Fruit fly (Drosophila melanogaster) whole organism, adult: ENCODE data around the gene nSyb.

Source experiments
- CG11617 ChIP-seq: fragments of 200-800 bp; sonication (Bioruptor generic); optimal IDR thresholded peaks from 2 replicates; lab custom pipeline; 2017; ENCODE audit warnings: mild to moderate bottlenecking, missing biosample characterization, missing genetic modification reagents, missing genetic modification characterization
- CG12768 ChIP-seq: fragments of 200-800 bp; sonication (Bioruptor generic); optimal IDR thresholded peaks from 2 replicates; lab custom pipeline; 2017; ENCODE audit warnings: missing biosample characterization, missing genetic modification characterization, mild to moderate bottlenecking, moderate library complexity, missing genetic modification reagents
- CG14711 ChIP-seq: fragments of 200-800 bp; sonication (Bioruptor generic); optimal IDR thresholded peaks from 2 replicates; lab custom pipeline; 2018; ENCODE audit warnings: missing biosample characterization, mild to moderate bottlenecking, missing genetic modification characterization, moderate library complexity
- CG1620 ChIP-seq: fragments of 200-800 bp; sonication (Bioruptor generic); optimal IDR thresholded peaks from 2 replicates; lab custom pipeline; 2016; ENCODE audit warnings: missing biosample characterization, missing genetic modification characterization
- CG33017 ChIP-seq: fragments of 200-800 bp; sonication (Bioruptor generic); optimal IDR thresholded peaks from 2 replicates; lab custom pipeline; 2018; ENCODE audit warnings: missing biosample characterization, mild to moderate bottlenecking, missing genetic modification characterization, moderate library complexity
- CG5204 ChIP-seq: fragments of 200-800 bp; sonication (Bioruptor generic); optimal IDR thresholded peaks from 2 replicates; lab custom pipeline; 2016; ENCODE audit warnings: missing biosample characterization, missing genetic modification characterization
- CG7045 ChIP-seq: fragments of 200-800 bp; sonication (Bioruptor generic); optimal IDR thresholded peaks from 2 replicates; lab custom pipeline; 2017; ENCODE audit warnings: missing biosample characterization, mild to moderate bottlenecking, missing genetic modification characterization
- CG7101 ChIP-seq: fragments of 200-800 bp; sonication (Bioruptor generic); optimal IDR thresholded peaks from 2 replicates; lab custom pipeline; 2018; ENCODE audit warnings: missing biosample characterization, mild to moderate bottlenecking, missing genetic modification characterization, moderate library complexity
- Clk ChIP-seq: fragments of 200-800 bp; sonication (Bioruptor generic); optimal IDR thresholded peaks from 2 replicates; lab custom pipeline; 2017; ENCODE audit warnings: missing biosample characterization, missing genetic modification characterization
- Crg-1 ChIP-seq: fragments of 200-800 bp; sonication (Bioruptor generic); optimal IDR thresholded peaks from 2 replicates; lab custom pipeline; 2016; ENCODE audit warnings: missing biosample characterization, missing genetic modification characterization
- Hr96 ChIP-seq: fragments of 200-800 bp; sonication (Bioruptor generic); optimal IDR thresholded peaks from 2 replicates; lab custom pipeline; 2016; ENCODE audit warnings: missing biosample characterization, missing genetic modification characterization
- Mnt ChIP-seq: fragments of 200-800 bp; sonication (Bioruptor generic); optimal IDR thresholded peaks from 2 replicates; lab custom pipeline; 2016; ENCODE audit warnings: missing biosample characterization, mild to moderate bottlenecking, missing genetic modification characterization
- bab1 ChIP-seq: fragments of 200-800 bp; sonication (Bioruptor generic); optimal IDR thresholded peaks from 3 replicates; lab custom pipeline; 2019; ENCODE audit warnings: missing biosample characterization, mild to moderate bottlenecking, missing genetic modification characterization, moderate library complexity
- cic ChIP-seq: fragments of 200-800 bp; sonication (Bioruptor generic); optimal IDR thresholded peaks from 2 replicates; lab custom pipeline; 2017; ENCODE audit warnings: missing biosample characterization, mild to moderate bottlenecking, missing genetic modification characterization, moderate library complexity
- cnc ChIP-seq, 2 experiments: fragments of >200 bp; optimal IDR thresholded peaks; 2 replicates each; lab custom pipeline; 2017
- kay ChIP-seq: fragments of 200-800 bp; sonication (Bioruptor generic); peaks from one replicate; lab custom pipeline; 2016; ENCODE audit warnings: missing biosample characterization, missing genetic modification characterization, borderline replicate concordance
- ovo ChIP-seq: fragments of 200-800 bp; sonication (Bioruptor generic); optimal IDR thresholded peaks from 2 replicates; lab custom pipeline; 2016; ENCODE audit warnings: missing biosample characterization, missing genetic modification characterization
- pad ChIP-seq: fragments of 200-800 bp; sonication (Bioruptor generic); optimal IDR thresholded peaks from 3 replicates; lab custom pipeline; 2017; ENCODE audit warnings: missing biosample characterization, missing genetic modification characterization, mild to moderate bottlenecking, moderate library complexity, missing genetic modification reagents
- tj ChIP-seq: fragments of 200-800 bp; sonication (Bioruptor generic); optimal IDR thresholded peaks from 3 replicates; lab custom pipeline; 2017; ENCODE audit warnings: missing biosample characterization, mild to moderate bottlenecking, missing genetic modification characterization, moderate library complexity
- toe ChIP-seq: fragments of 200-800 bp; sonication (Bioruptor generic); optimal IDR thresholded peaks from 2 replicates; lab custom pipeline; 2016; ENCODE audit warnings: missing biosample characterization, missing genetic modification characterization

Gene nSyb

dm6 chr3L:1629064-1629777 lies 8.3 kb downstream of the nSyb start, which contains the start of gene GC:
TSS of gene GC (minus strand) at chr3L:1629301.
- TF ChIP-seq CG11617: no peak

- TF ChIP-seq Crg-1 (GFP tag; lab: Kevin White, UChicago) (no peak), tj (no peak), cic (GFP tag; lab: Kevin White, UChicago) (peak; percentile 35), toe (peak; percentile 44), CG5204 (GFP tag; lab: Kevin White, UChicago) (peak; percentile 35), Clk (GFP tag; lab: Kevin White, UChicago) (peak; percentile 50), CG7045 (GFP tag; lab: Kevin White, UChicago) (peak; percentile 13)
These were observed 9.2 kb downstream of the nSyb start, which contains the start of gene CG13928 for dm6 chr3L:1628176-1628866. TSS of gene CG13928 (minus strand) at chr3L:1628377.

dm6 chr3L:1626924-1627323 lies 10.6 kb downstream of the nSyb start:
- no peak for TF ChIP-seq ovo (GFP tag; lab: Kevin White, UChicago)
- no peak for TF ChIP-seq Clk (GFP tag; lab: Kevin White, UChicago)
- TF ChIP-seq Hr96 (GFP tag; lab: Kevin White, UChicago): no peak
- no peak for TF ChIP-seq CG7101 (tag; lab: Kevin White, UChicago)
- TF ChIP-seq CG14711: no peak
- no peak for TF ChIP-seq cic (GFP tag; lab: Kevin White, UChicago)
- TF ChIP-seq bab1: no peak
- no peak for TF ChIP-seq CG33017 (tag; lab: Kevin White, UChicago)
- TF ChIP-seq pad (GFP tag; lab: Kevin White, UChicago): no peak
- no peak for TF ChIP-seq Mnt (GFP tag; lab: Kevin White, UChicago)
- no peak for TF ChIP-seq tj
- TF ChIP-seq cnc (optimal IDR thresholded peaks at IDR 0.05; lab: Kevin White, UChicago): no peak

dm6 chr3L:1618116-1618727 lies 19.3 kb downstream of the nSyb start, which contains the start of the genes CG13926, ABCB7 and CG33230:
TSS of gene CG13926 (minus strand) at chr3L:1618158.
TSS of gene ABCB7 (plus strand) at chr3L:1618414.
TSS of gene CG33230 (plus strand) at chr3L:1618414.
- TF ChIP-seq toe (peak; percentile 24), CG5204 (GFP tag; lab: Kevin White, UChicago) (peak; percentile 45), pad (GFP tag; lab: Kevin White, UChicago) (peak; percentile 10), CG7101 (tag; lab: Kevin White, UChicago) (peak; percentile 25), kay (no peak), Mnt (GFP tag; lab: Kevin White, UChicago) (peak; percentile 70), CG1620 (GFP tag; lab: Kevin White, UChicago) (peak; percentile 27), CG12768 (peak; percentile 48), tj (peak; percentile 60), CG11617 (peak; percentile 66), cic (GFP tag; lab: Kevin White, UChicago) (no peak), Crg-1 (GFP tag; lab: Kevin White, UChicago) (peak; percentile 18), CG14711 (peak; percentile 55), Hr96 (GFP tag; lab: Kevin White, UChicago) (peak; percentile 63), ovo (GFP tag; lab: Kevin White, UChicago) (peak; percentile 23), CG33017 (tag; lab: Kevin White, UChicago) (no peak), bab1 (peak; percentile 67), CG7045 (GFP tag; lab: Kevin White, UChicago) (peak; percentile 15), Clk (GFP tag; lab: Kevin White, UChicago) (no peak), cnc (optimal IDR thresholded peaks at IDR 0.05; lab: Kevin White, UChicago) (no peak)

- TF ChIP-seq cic (GFP tag; lab: Kevin White, UChicago) (no peak), Mnt (GFP tag; lab: Kevin White, UChicago) (no peak), toe (no peak), Clk (GFP tag; lab: Kevin White, UChicago) (no peak), cnc (optimal IDR thresholded peaks at IDR 0.05; lab: Kevin White, UChicago) (no peak), ovo (GFP tag; lab: Kevin White, UChicago) (no peak), CG33017 (tag; lab: Kevin White, UChicago) (no peak), tj (no peak), Crg-1 (GFP tag; lab: Kevin White, UChicago) (no peak), CG7045 (GFP tag; lab: Kevin White, UChicago) (no peak), CG7101 (tag; lab: Kevin White, UChicago) (no peak)
These were observed 21.9 kb downstream of the nSyb start, which contains the start of gene CG12105 for dm6 chr3L:1615701-1616100. TSS of gene CG12105 (minus strand) at chr3L:1615801.

- TF ChIP-seq cic (GFP tag; lab: Kevin White, UChicago) (no peak), ovo (GFP tag; lab: Kevin White, UChicago) (no peak), kay (no peak), CG12768 (no peak), tj (no peak), bab1 (no peak), CG1620 (GFP tag; lab: Kevin White, UChicago) (no peak), CG14711 (no peak), CG7101 (tag; lab: Kevin White, UChicago) (no peak)
These were observed 23.0 kb downstream of the nSyb start for dm6 chr3L:1614465-1615084.
